Worm (Caenorhabditis elegans): ENCODE measurements around the gene nep-4.

nep-4 gene

ce11 chrX:6902958-6903357 lies 39.7 kb upstream of the nep-4 start (continued):
- TF ChIP-seq ama-1 (optimal IDR thresholded peaks at IDR 0.05), result no peak
- no peak for TF ChIP-seq ztf-11 (tag; optimal IDR thresholded peaks at IDR 0.05)
- no peak for TF ChIP-seq nhr-76 (tag; optimal IDR thresholded peaks at IDR 0.05)
- peak; percentile 73 for TF ChIP-seq hlh-30 (tag; optimal IDR thresholded peaks at IDR 0.05; ENCODE audit: insufficient read depth)
- TF ChIP-seq nhr-102 (tag; optimal IDR thresholded peaks at IDR 0.05), result no peak
- no peak for TF ChIP-seq lin-29 (GFP tag; IDR thresholded peaks at IDR 0.05)
- no peak for TF ChIP-seq nhr-10 (tag; optimal IDR thresholded peaks at IDR 0.05)
- TF ChIP-seq hif-1 (tag; optimal IDR thresholded peaks at IDR 0.05), result peak in 1 of 2 experiments; percentile 36
- TF ChIP-seq lin-15B (tag; optimal IDR thresholded peaks at IDR 0.05), result no peak
- peak; percentile 61; the same call in 1 of the 2 replicates for TF ChIP-seq Y48G9A.11 (GFP tag; IDR thresholded peaks at IDR 0.05)
- TF ChIP-seq lin-13 (GFP tag; optimal IDR thresholded peaks at IDR 0.05), result no peak
- TF ChIP-seq dmd-8 (GFP tag; IDR thresholded peaks at IDR 0.05), result peak; percentile 88
- TF ChIP-seq zfp-2 (tag; optimal IDR thresholded peaks at IDR 0.05), result peak; percentile 29
- TF ChIP-seq daf-16 (GFP tag; optimal IDR thresholded peaks at IDR 0.05), result peak; percentile 49 to 79
- TF ChIP-seq daf-16 (tag; optimal IDR thresholded peaks at IDR 0.05), result peak; percentile 63
- peak; percentile 27 for TF ChIP-seq zip-2 (tag; optimal IDR thresholded peaks at IDR 0.05)
- TF ChIP-seq nhr-41 (GFP tag; IDR thresholded peaks at IDR 0.05), result 0 out of 2 replicates have a peak, but pooled peaks have one; percentile 17
- 0 out of 2 replicates have a peak, but pooled peaks have one; percentile 33 for TF ChIP-seq mxl-2 (GFP tag; conservative IDR thresholded peaks at IDR 0.05)
- peak; percentile 80; the same call in 1 of the 2 replicates for TF ChIP-seq pha-4 (GFP tag; IDR thresholded peaks at IDR 0.05)
- no peak for TF ChIP-seq pha-4 (tag; optimal IDR thresholded peaks at IDR 0.05)
- TF ChIP-seq vab-7 (GFP tag; IDR thresholded peaks at IDR 0.05), result peak; percentile 79
- TF ChIP-seq Y75B8A.6 (GFP tag; IDR thresholded peaks at IDR 0.05), result 0 out of 2 replicates have a peak, but pooled peaks have one; percentile 62
- peak; percentile 63 for TF ChIP-seq gei-8 (GFP tag; optimal IDR thresholded peaks at IDR 0.05)
- TF ChIP-seq mes-2 (tag; optimal IDR thresholded peaks at IDR 0.05; ENCODE audit: poor library complexity, severe bottlenecking), result peak; percentile 82
- peak; percentile 59 for TF ChIP-seq hlh-11 (tag; optimal IDR thresholded peaks at IDR 0.05)
- peak; percentile 87 for TF ChIP-seq tra-1 (GFP tag; IDR thresholded peaks at IDR 0.05)
- TF ChIP-seq ZK546.5 (tag; optimal IDR thresholded peaks at IDR 0.05), result no peak
- no peak for TF ChIP-seq F49E8.2 (tag; optimal IDR thresholded peaks at IDR 0.05; ENCODE audit: borderline replicate concordance)
- TF ChIP-seq ces-1 (GFP tag; optimal IDR thresholded peaks at IDR 0.05), result no peak
- peak; percentile 63 for TF ChIP-seq dve-1 (tag; optimal IDR thresholded peaks at IDR 0.05; ENCODE audit: insufficient read depth)
- peak; percentile 69 for TF ChIP-seq mep-1 (tag; optimal IDR thresholded peaks at IDR 0.05)
- peak; percentile 19 for TF ChIP-seq Y5F2A.4 (GFP tag; optimal IDR thresholded peaks at IDR 0.05)
- TF ChIP-seq ceh-82 (tag; optimal IDR thresholded peaks at IDR 0.05), result no peak
- no peak for TF ChIP-seq aly-2 (tag; optimal IDR thresholded peaks at IDR 0.05)
- TF ChIP-seq cey-2 (tag; optimal IDR thresholded peaks at IDR 0.05; ENCODE audit: borderline replicate concordance, insufficient read depth), result no peak
- TF ChIP-seq ZK337.2 (GFP tag; IDR thresholded peaks at IDR 0.05), result peak; percentile 76
- TF ChIP-seq snpc-1.2 (GFP tag; IDR thresholded peaks at IDR 0.05), result peak; percentile 83
- TF ChIP-seq F44E2.7 (GFP tag; IDR thresholded peaks at IDR 0.05), result no peak
- peak; percentile 43 for TF ChIP-seq T20F7.1 (GFP tag; optimal IDR thresholded peaks at IDR 0.05)

- TF ChIP-seq tag-97 (GFP tag; IDR thresholded peaks at IDR 0.05) (no peak), nhr-111 (GFP tag; optimal IDR thresholded peaks at IDR 0.05) (no peak), skn-1 (tag; optimal IDR thresholded peaks at IDR 0.05) (no peak), sdz-12 (GFP tag; optimal IDR thresholded peaks at IDR 0.05) (no peak), dmd-6 (GFP tag; IDR thresholded peaks at IDR 0.05) (no peak), ceh-32 (tag; optimal IDR thresholded peaks at IDR 0.05; ENCODE audit: poor library complexity) (no peak), lin-39 (tag; optimal IDR thresholded peaks at IDR 0.05) (no peak), unc-39 (tag; optimal IDR thresholded peaks at IDR 0.05) (no peak), rbr-2 (tag; optimal IDR thresholded peaks at IDR 0.05) (no peak), aha-1 (tag) (no peak), zag-1 (tag; optimal IDR thresholded peaks at IDR 0.05) (no peak), F44E2.7 (GFP tag; IDR thresholded peaks at IDR 0.05) (no peak), nhr-28 (tag; optimal IDR thresholded peaks at IDR 0.05) (no peak), lin-1 (GFP tag; IDR thresholded peaks at IDR 0.05) (no peak)
Observed at ce11 chrX:6901078-6901477, 37.9 kb upstream of the nep-4 start, which contains the start of gene pes-23. pes-23 (plus strand) TSS chrX:6901378.

All from whole organism, L4 larva.